Worm (Caenorhabditis elegans) whole organism, mixed stage, embryonic: ENCODE results near the gene ttr-29.

Experiments
- ceh-43 ChIP-seq: fragments of 200-800 bp; sonication (Bioruptor generic); optimal IDR thresholded peaks from 2 replicates; lab custom pipeline; 2018; ENCODE audit warnings: mild to moderate bottlenecking, missing genetic modification characterization, moderate library complexity, missing compliant biosample characterization
- elt-3 ChIP-seq: fragments of 150-350 bp; optimal IDR thresholded peaks from 2 replicates; lab custom pipeline; 2014; ENCODE audit warnings: missing biosample characterization, missing genetic modification characterization
- mls-2 ChIP-seq: sonication (generic microtip); optimal IDR thresholded peaks from 2 replicates; lab custom pipeline; 2016; ENCODE audit warnings: mild to moderate bottlenecking, missing genetic modification characterization, moderate library complexity, missing compliant biosample characterization
- nhr-12 ChIP-seq: fragments of 150-350 bp; optimal IDR thresholded peaks from 2 replicates; lab custom pipeline; 2014; ENCODE audit warnings: missing biosample characterization, missing genetic modification characterization
- pha-4 ChIP-seq: fragments of 150-350 bp; optimal IDR thresholded peaks from 2 replicates; lab custom pipeline; 2018; ENCODE audit warnings: missing biosample characterization, missing genetic modification reagents, missing genetic modification characterization
- unc-39 ChIP-seq: fragments of 150-350 bp; optimal IDR thresholded peaks from 2 replicates; lab custom pipeline; 2014; ENCODE audit warnings: missing biosample characterization, missing genetic modification characterization
- unc-62 ChIP-seq: fragments of 150-350 bp; optimal IDR thresholded peaks from 2 replicates; lab custom pipeline; 2014; ENCODE audit warnings: missing biosample characterization, missing genetic modification reagents, missing genetic modification characterization
- ztf-11 ChIP-seq: fragments of 150-350 bp; optimal IDR thresholded peaks from 2 replicates; lab custom pipeline; 2014; ENCODE audit warnings: missing biosample characterization, missing genetic modification characterization

DNA sequence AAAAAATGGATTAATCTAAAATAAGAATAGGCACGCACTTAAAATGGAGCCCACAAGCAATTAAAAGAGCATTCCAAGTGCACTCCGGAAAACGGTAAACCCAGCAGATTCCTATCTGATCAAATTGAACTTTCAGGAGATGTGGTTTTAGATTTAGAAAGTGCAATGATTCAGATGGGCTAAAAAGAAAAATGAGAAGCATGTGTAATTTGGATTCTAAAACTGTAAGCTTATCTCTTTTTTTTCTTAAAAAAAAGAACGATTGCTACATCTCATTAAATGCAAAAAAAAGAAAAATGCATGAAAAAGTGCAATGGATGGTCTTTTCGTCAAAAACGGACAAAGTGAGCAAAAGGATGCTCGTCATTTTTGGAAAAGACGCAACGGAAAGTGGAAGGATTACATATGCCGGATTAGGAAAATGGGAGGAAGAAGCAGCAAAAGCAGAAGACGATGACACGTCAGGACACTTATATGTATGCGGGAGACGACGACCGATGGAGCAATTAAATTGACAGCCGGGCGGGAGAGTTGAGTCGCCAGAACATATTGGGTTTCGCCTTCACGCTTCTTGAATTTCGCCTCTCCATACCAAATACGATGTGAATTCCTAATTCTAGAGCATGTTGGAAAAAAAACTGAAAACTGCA is 7.9 kb downstream of the ttr-29 start:
- TF ChIP-seq elt-3 (tag; lab: Kevin White, UChicago) (no peak), pha-4 (tag; lab: Kevin White, UChicago) (no peak), ztf-11 (tag; lab: Kevin White, UChicago) (no peak), ceh-43 (GFP tag; lab: Kevin White, UChicago) (no peak), unc-39 (tag; lab: Kevin White, UChicago) (no peak), mls-2 (tag; lab: Kevin White, UChicago) (no peak), unc-62 (GFP tag; lab: Kevin White, UChicago) (peak; percentile 53), nhr-12 (tag; lab: Kevin White, UChicago) (no peak)
